Fruit fly (Drosophila melanogaster) whole organism, embryonic: ENCODE measurements around the gene Dok.

Experiments used
- Adf1 ChIP-seq: fragments of 200-800 bp; sonication (Bioruptor generic); IDR thresholded peaks from 2 replicates; pipeline ENCODE4 v1.3.6; 2022; ENCODE audit warnings: missing biosample characterization, missing genetic modification characterization
- CG10979 ChIP-seq: fragments of 200-800 bp; sonication (Bioruptor generic); optimal IDR thresholded peaks from 2 replicates; lab custom pipeline; 2018; ENCODE audit warnings: missing biosample characterization, mild to moderate bottlenecking, missing genetic modification characterization, moderate library complexity
- CG12942 ChIP-seq: fragments of 200-800 bp; sonication (Bioruptor generic); optimal IDR thresholded peaks from 3 replicates; lab custom pipeline; 2016; ENCODE audit warnings: missing biosample characterization, missing genetic modification characterization
- CG17361 ChIP-seq: fragments of 200-800 bp; sonication (Bioruptor generic); IDR thresholded peaks from 3 replicates; pipeline ENCODE4 v1.3.6; 2022; ENCODE audit warnings: missing biosample characterization, missing genetic modification characterization
- CG1832 ChIP-seq: fragments of 200-800 bp; sonication (Bioruptor generic); optimal IDR thresholded peaks from 2 replicates; lab custom pipeline; 2017; ENCODE audit warnings: missing biosample characterization, mild to moderate bottlenecking, missing genetic modification characterization, inconsistent platforms
- CG18476 ChIP-seq: fragments of 200-800 bp; sonication (Bioruptor generic); optimal IDR thresholded peaks from 2 replicates; lab custom pipeline; 2016; ENCODE audit warnings: missing biosample characterization, mild to moderate bottlenecking, missing genetic modification characterization
- CG2120 ChIP-seq: fragments of 200-800 bp; sonication (Bioruptor generic); optimal IDR thresholded peaks from 3 replicates; lab custom pipeline; 2016; ENCODE audit warnings: missing biosample characterization, missing genetic modification characterization
- CG2202 ChIP-seq: fragments of 200-800 bp; sonication (Bioruptor generic); optimal IDR thresholded peaks from 2 replicates; lab custom pipeline; 2018; ENCODE audit warnings: missing biosample characterization, mild to moderate bottlenecking, missing genetic modification characterization
- CG3065 ChIP-seq: fragments of 200-800 bp; sonication (Bioruptor generic); optimal IDR thresholded peaks from 2 replicates; lab custom pipeline; 2016; ENCODE audit warnings: missing biosample characterization, missing genetic modification characterization
- CG3838 ChIP-seq: fragments of 200-800 bp; sonication (Bioruptor generic); optimal IDR thresholded peaks from 3 replicates; lab custom pipeline; 2016; ENCODE audit warnings: missing biosample characterization, missing genetic modification characterization
- CG6654 ChIP-seq: fragments of 200-800 bp; sonication (Bioruptor generic); optimal IDR thresholded peaks from 2 replicates; lab custom pipeline; 2017; ENCODE audit warnings: missing biosample characterization, mild to moderate bottlenecking, missing genetic modification characterization
- CG8944 ChIP-seq: fragments of 200-800 bp; sonication (Bioruptor generic); optimal IDR thresholded peaks from 3 replicates; lab custom pipeline; 2016; ENCODE audit warnings: missing biosample characterization, missing genetic modification characterization
- CoRest ChIP-seq: fragments of 200-800 bp; sonication (Bioruptor generic); optimal IDR thresholded peaks from 3 replicates; lab custom pipeline; 2018; ENCODE audit warnings: missing biosample characterization, mild to moderate bottlenecking, missing genetic modification characterization, moderate library complexity
- Dad ChIP-seq: fragments of 200-800 bp; sonication (Bioruptor generic); optimal IDR thresholded peaks from 3 replicates; lab custom pipeline; 2016; ENCODE audit warnings: missing biosample characterization, missing genetic modification characterization
- H15 ChIP-seq: fragments of 200-800 bp; sonication (Bioruptor generic); IDR thresholded peaks from 3 replicates; pipeline ENCODE4 v1.3.6; 2022; ENCODE audit warnings: missing biosample characterization, missing genetic modification characterization
- Hey ChIP-seq: fragments of 200-800 bp; sonication (Bioruptor generic); optimal IDR thresholded peaks from 3 replicates; lab custom pipeline; 2018; ENCODE audit warnings: missing biosample characterization, mild to moderate bottlenecking, missing genetic modification characterization
- Lim3 ChIP-seq: fragments of 200-800 bp; sonication (Bioruptor generic); IDR thresholded peaks from 2 replicates; pipeline ENCODE4 v1.3.6; 2022; ENCODE audit warnings: missing biosample characterization, missing genetic modification characterization
- Mes4 ChIP-seq: fragments of 200-800 bp; sonication (Bioruptor generic); optimal IDR thresholded peaks from 2 replicates; lab custom pipeline; 2016; ENCODE audit warnings: missing biosample characterization, missing genetic modification characterization
- Mrtf ChIP-seq: fragments of 200-800 bp; sonication (Bioruptor generic); IDR thresholded peaks from 3 replicates; pipeline ENCODE4 v1.3.6; 2022; ENCODE audit warnings: missing biosample characterization, missing genetic modification characterization
- NC2α ChIP-seq: fragments of 200-800 bp; sonication (Bioruptor generic); optimal IDR thresholded peaks from 2 replicates; lab custom pipeline; 2016; ENCODE audit warnings: missing biosample characterization, missing genetic modification characterization
- NC2β ChIP-seq: fragments of 200-800 bp; sonication (Bioruptor generic); optimal IDR thresholded peaks from 2 replicates; lab custom pipeline; 2016; ENCODE audit warnings: missing biosample characterization, missing genetic modification characterization
- Opbp ChIP-seq: fragments of 200-800 bp; sonication (Bioruptor generic); IDR thresholded peaks from 3 replicates; pipeline ENCODE4 v1.3.6; 2022; ENCODE audit warnings: missing biosample characterization, missing genetic modification characterization; ENCODE audit not compliant: partially characterized antibody
- Optix ChIP-seq: fragments of 200-800 bp; sonication (Bioruptor generic); IDR thresholded peaks from 3 replicates; pipeline ENCODE4 v1.3.6; 2022; ENCODE audit warnings: missing biosample characterization, missing genetic modification characterization
- Pdp1 ChIP-seq, 2 experiments: fragments of 200-800 bp; sonication (Bioruptor generic); optimal IDR thresholded peaks; 3 replicates each; lab custom pipeline; 2016; ENCODE audit warnings: missing biosample characterization in 2 of 2, missing genetic modification characterization in 2 of 2, mild to moderate bottlenecking in 1 of 2, moderate library complexity in 1 of 2
- amos ChIP-seq: fragments of 200-800 bp; sonication (Bioruptor generic); IDR thresholded peaks from 2 replicates; pipeline ENCODE4 v1.3.6; 2022; ENCODE audit warnings: missing biosample characterization, missing genetic modification characterization; ENCODE audit not compliant: partially characterized antibody
- bbx ChIP-seq: fragments of 200-800 bp; sonication (Bioruptor generic); IDR thresholded peaks from 2 replicates; pipeline ENCODE4 v1.3.6; 2022; ENCODE audit warnings: missing biosample characterization, missing genetic modification characterization; ENCODE audit not compliant: partially characterized antibody
- caup ChIP-seq: fragments of 200-800 bp; sonication (Bioruptor generic); optimal IDR thresholded peaks from 3 replicates; lab custom pipeline; 2017; ENCODE audit warnings: missing biosample characterization, mild to moderate bottlenecking, missing genetic modification characterization, moderate library complexity; ENCODE audit not compliant: severe bottlenecking
- danr ChIP-seq: fragments of 200-800 bp; sonication (Bioruptor generic); IDR thresholded peaks from 2 replicates; pipeline ENCODE4 v1.3.6; 2022; ENCODE audit warnings: missing biosample characterization, missing genetic modification characterization
- disco-r ChIP-seq: fragments of 200-800 bp; sonication (Bioruptor generic); optimal IDR thresholded peaks from 2 replicates; lab custom pipeline; 2016; ENCODE audit warnings: missing biosample characterization, missing genetic modification characterization
- dmrt11E ChIP-seq: fragments of 200-800 bp; sonication (Bioruptor generic); optimal IDR thresholded peaks from 3 replicates; lab custom pipeline; 2018; ENCODE audit warnings: missing biosample characterization, mild to moderate bottlenecking, missing genetic modification characterization, moderate library complexity
- emc ChIP-seq: fragments of 200-800 bp; sonication (Bioruptor generic); optimal IDR thresholded peaks from 2 replicates; lab custom pipeline; 2016; ENCODE audit warnings: missing biosample characterization, missing genetic modification characterization
- ewg ChIP-seq: fragments of 200-800 bp; sonication (Bioruptor generic); optimal IDR thresholded peaks from 3 replicates; lab custom pipeline; 2017; ENCODE audit warnings: mild to moderate bottlenecking, missing biosample characterization, missing genetic modification reagents, missing genetic modification characterization
- fru ChIP-seq: fragments of >200 bp; optimal IDR thresholded peaks from 2 replicates; lab custom pipeline; 2017
- gro ChIP-seq: fragments of 200-800 bp; sonication (Bioruptor generic); optimal IDR thresholded peaks from 2 replicates; lab custom pipeline; 2016; ENCODE audit warnings: missing biosample characterization, missing genetic modification characterization
- hth ChIP-seq: fragments of >200 bp; optimal IDR thresholded peaks from 2 replicates; lab custom pipeline; 2017; ENCODE audit warnings: inconsistent platforms
- ind ChIP-seq: fragments of 200-800 bp; sonication (Bioruptor generic); optimal IDR thresholded peaks from 3 replicates; lab custom pipeline; 2016; ENCODE audit warnings: missing biosample characterization, missing genetic modification characterization
- lab ChIP-seq: fragments of 200-800 bp; sonication (Bioruptor generic); optimal IDR thresholded peaks from 3 replicates; lab custom pipeline; 2017; ENCODE audit warnings: missing biosample characterization, missing genetic modification characterization, mild to moderate bottlenecking, moderate library complexity, missing genetic modification reagents
- lov ChIP-seq, 2 experiments: fragments of 200-800 bp in 1 of 2; fragments of >200 bp in 1 of 2; sonication (Bioruptor generic) in 1 of 2; IDR thresholded peaks in 1 of 2; optimal IDR thresholded peaks in 1 of 2; 2 replicates in 1 of 2; 3 replicates in 1 of 2; pipeline versions ENCODE4 v1.3.6 to Lab custom; 2017 to 2022; ENCODE audit warnings: missing biosample characterization in 1 of 2, missing genetic modification characterization in 1 of 2
- mam ChIP-seq: fragments of 200-800 bp; sonication (Bioruptor generic); optimal IDR thresholded peaks from 3 replicates; lab custom pipeline; 2016; ENCODE audit warnings: missing biosample characterization, missing genetic modification characterization
- nau ChIP-seq: fragments of 200-800 bp; sonication (Bioruptor generic); optimal IDR thresholded peaks from 3 replicates; lab custom pipeline; 2017; ENCODE audit warnings: missing biosample characterization, mild to moderate bottlenecking, missing genetic modification characterization, missing genetic modification reagents
- nmo ChIP-seq: fragments of 200-800 bp; sonication (Bioruptor generic); optimal IDR thresholded peaks from 2 replicates; lab custom pipeline; 2018; ENCODE audit warnings: missing biosample characterization, mild to moderate bottlenecking, missing genetic modification characterization, moderate library complexity
- phol ChIP-seq: fragments of 200-800 bp; sonication (Bioruptor generic); optimal IDR thresholded peaks from 3 replicates; lab custom pipeline; 2018; ENCODE audit warnings: missing biosample characterization, mild to moderate bottlenecking, missing genetic modification characterization, moderate library complexity
- seq ChIP-seq: fragments of 200-800 bp; sonication (Bioruptor generic); IDR thresholded peaks from 2 replicates; pipeline ENCODE4 v1.3.6; 2022; ENCODE audit warnings: missing biosample characterization, missing genetic modification characterization
- sug ChIP-seq: fragments of 200-800 bp; optimal IDR thresholded peaks from 2 replicates; lab custom pipeline; 2019; ENCODE audit warnings: missing biosample characterization, mild to moderate bottlenecking, missing genetic modification characterization, moderate library complexity
- tx ChIP-seq: fragments of 200-800 bp; sonication (Bioruptor generic); optimal IDR thresholded peaks from 2 replicates; lab custom pipeline; 2016; ENCODE audit warnings: missing biosample characterization, missing genetic modification characterization
- wdn ChIP-seq: fragments of 200-800 bp; sonication (Bioruptor generic); IDR thresholded peaks from 2 replicates; pipeline ENCODE4 v1.3.6; 2022; ENCODE audit warnings: missing biosample characterization, missing genetic modification characterization
- wor ChIP-seq: fragments of 200-800 bp; sonication (Bioruptor generic); IDR thresholded peaks from 2 replicates; pipeline ENCODE4 v1.3.6; 2022; ENCODE audit warnings: missing biosample characterization, missing genetic modification characterization
- zen ChIP-seq: fragments of 200-800 bp; sonication (Bioruptor generic); optimal IDR thresholded peaks from 3 replicates; lab custom pipeline; 2018; ENCODE audit warnings: missing biosample characterization, mild to moderate bottlenecking, missing genetic modification characterization, moderate library complexity
- zfh1 ChIP-seq: fragments of 200-800 bp; sonication (Bioruptor generic); IDR thresholded peaks from 3 replicates; pipeline ENCODE4 v1.3.6; 2022; ENCODE audit warnings: missing biosample characterization, missing genetic modification characterization

Dok gene

dm6 chrX:7293874-7294559 is 30.0 kb upstream of the Dok start (continued):
- peak; percentile 90 for TF ChIP-seq CG2202
- peak; percentile 40; the same call in 1 of the 2 replicates for TF ChIP-seq danr (GFP tag; lab: Robert Waterston, UW)
- TF ChIP-seq ind (GFP tag; lab: Kevin White, UChicago), result peak; percentile 58
- TF ChIP-seq amos (GFP tag; lab: Robert Waterston, UW), result no peak
- no peak for TF ChIP-seq CG1832
- TF ChIP-seq mam (GFP tag; lab: Kevin White, UChicago), result no peak
- TF ChIP-seq CG2120 (GFP tag; lab: Kevin White, UChicago), result peak; percentile 15
- peak; percentile 88 for TF ChIP-seq wor
- no peak for TF ChIP-seq emc
- peak; percentile 97 for TF ChIP-seq dmrt11E
- TF ChIP-seq hth, result no peak
- TF ChIP-seq ewg, result peak; percentile 84
- peak in 1 of 2 experiments; percentile 30 for TF ChIP-seq Pdp1 (GFP tag; optimal IDR thresholded peaks at IDR 0.05; lab: Kevin White, UChicago)
- TF ChIP-seq CG6654, result peak; percentile 81
- peak; percentile 38 for TF ChIP-seq CG3065 (GFP tag; lab: Kevin White, UChicago)
- TF ChIP-seq lab (GFP tag; lab: Kevin White, UChicago), result peak; percentile 87
- no peak for TF ChIP-seq Mes4 (GFP tag; lab: Kevin White, UChicago)
- peak; percentile 89 for TF ChIP-seq zfh1 (GFP tag; lab: Robert Waterston, UW)
- TF ChIP-seq Adf1, result peak; percentile 84
- no peak for TF ChIP-seq Opbp (GFP tag; lab: Robert Waterston, UW)
- peak; percentile 86 for TF ChIP-seq nau (GFP tag; lab: Kevin White, UChicago)
- peak; percentile 72; the same call in 2 of the 3 replicates for TF ChIP-seq Mrtf (GFP tag; lab: Robert Waterston, UW)
- no peak for TF ChIP-seq CG8944 (GFP tag; lab: Kevin White, UChicago)
- TF ChIP-seq gro (GFP tag; lab: Kevin White, UChicago), result no peak
- peak; percentile 71 for TF ChIP-seq H15 (GFP tag; lab: Robert Waterston, UW)
- TF ChIP-seq CG17361 (GFP tag; lab: Robert Waterston, UW), result peak; percentile 86
- peak; percentile 77 for TF ChIP-seq caup (GFP tag; lab: Kevin White, UChicago)
- TF ChIP-seq Dad, result no peak
- no peak for TF ChIP-seq disco-r (GFP tag; lab: Kevin White, UChicago)
- peak; percentile 98 for TF ChIP-seq nmo (GFP tag; lab: Kevin White, UChicago)
- TF ChIP-seq CG10979, result peak; percentile 97
- no peak for TF ChIP-seq lov (optimal IDR thresholded peaks at IDR 0.05; lab: Kevin White, UChicago)
- peak; percentile 78; the same call in 2 of the 3 replicates for TF ChIP-seq lov (GFP tag; IDR thresholded peaks at IDR 0.05; lab: Robert Waterston, UW)
- no peak for TF ChIP-seq tx (GFP tag; lab: Kevin White, UChicago)
- peak; percentile 45 for TF ChIP-seq CG3838 (GFP tag; lab: Kevin White, UChicago)
- TF ChIP-seq wdn, result no peak
- TF ChIP-seq zen (tag; lab: Kevin White, UChicago), result peak; percentile 93
- TF ChIP-seq sug (tag; lab: Kevin White, UChicago), result peak; percentile 71
- peak; percentile 73 for TF ChIP-seq CG18476 (GFP tag; lab: Kevin White, UChicago)
- TF ChIP-seq Hey (tag; lab: Kevin White, UChicago), result peak; percentile 15
- TF ChIP-seq Lim3 (GFP tag; lab: Robert Waterston, UW), result peak; percentile 52
- no peak for TF ChIP-seq NC2α (GFP tag; lab: Kevin White, UChicago)
- peak; percentile 72 for TF ChIP-seq seq (GFP tag; lab: Robert Waterston, UW)
- no peak for TF ChIP-seq bbx
- TF ChIP-seq NC2β, result no peak
- peak; percentile 95 for TF ChIP-seq CoRest (tag; lab: Kevin White, UChicago)
- TF ChIP-seq Optix, result peak; percentile 48; the same call in 1 of the 3 replicates
- TF ChIP-seq CG12942, result peak; percentile 49
- TF ChIP-seq phol (tag; lab: Kevin White, UChicago), result peak; percentile 96
- TF ChIP-seq fru (lab: Kevin White, UChicago), result no peak
